Worm (Caenorhabditis elegans): ENCODE measurements around the gene W05H7.1.

Gene W05H7.1

ce11 chrX:1494256-1494655, 43.7 kb downstream of the W05H7.1 start, which contains the start of gene F09E10.5:
TSS of gene F09E10.5 (minus strand) at chrX:1494356.
- no peak for TF ChIP-seq jun-1 (tag; optimal IDR thresholded peaks at IDR 0.05)
- TF ChIP-seq lin-35 (GFP tag; optimal IDR thresholded peaks at IDR 0.05) = no peak
- no peak for TF ChIP-seq hpl-2 (GFP tag; optimal IDR thresholded peaks at IDR 0.05)
- TF ChIP-seq nhr-28 (tag; optimal IDR thresholded peaks at IDR 0.05) = no peak
- no peak for TF ChIP-seq ceh-88 (GFP tag; IDR thresholded peaks at IDR 0.05)
- TF ChIP-seq alr-1 (tag; optimal IDR thresholded peaks at IDR 0.05; ENCODE audit: borderline replicate concordance) = no peak
- TF ChIP-seq ets-5 (GFP tag; IDR thresholded peaks at IDR 0.05) = no peak
- no peak for TF ChIP-seq isw-1 (GFP tag; IDR thresholded peaks at IDR 0.05)
- TF ChIP-seq snu-23 (GFP tag; optimal IDR thresholded peaks at IDR 0.05) = no peak
- no peak for TF ChIP-seq efl-1 (optimal IDR thresholded peaks at IDR 0.05)
- no peak for TF ChIP-seq efl-1 (GFP tag; optimal IDR thresholded peaks at IDR 0.05 in 1 of 2)
- TF ChIP-seq lin-39 (tag; optimal IDR thresholded peaks at IDR 0.05) = no peak
- TF ChIP-seq blmp-1 (tag; optimal IDR thresholded peaks at IDR 0.05) = no peak

- TF ChIP-seq zip-4 (GFP tag; optimal IDR thresholded peaks at IDR 0.05) = no peak
- no peak for TF ChIP-seq snu-23 (GFP tag; optimal IDR thresholded peaks at IDR 0.05)
- no peak for TF ChIP-seq lin-39 (tag; optimal IDR thresholded peaks at IDR 0.05)
- TF ChIP-seq lin-35 (GFP tag; optimal IDR thresholded peaks at IDR 0.05) = no peak
- no peak for TF ChIP-seq efl-3 (GFP tag; optimal IDR thresholded peaks at IDR 0.05)
- no peak for TF ChIP-seq C04F5.9 (tag; optimal IDR thresholded peaks at IDR 0.05)
Measured at ce11 chrX:1495980-1496379, 45.4 kb downstream of the W05H7.1 start.

- no peak for TF ChIP-seq nhr-20 (tag; optimal IDR thresholded peaks at IDR 0.05)
- TF ChIP-seq lin-14 (GFP tag; optimal IDR thresholded peaks at IDR 0.05) = no peak
- TF ChIP-seq ceh-88 (GFP tag; IDR thresholded peaks at IDR 0.05) = no peak
- no peak for TF ChIP-seq ceh-8 (GFP tag; optimal IDR thresholded peaks at IDR 0.05)
- TF ChIP-seq ces-1 (GFP tag; optimal IDR thresholded peaks at IDR 0.05) = no peak
- no peak for TF ChIP-seq unc-86 (tag; optimal IDR thresholded peaks at IDR 0.05)
- no peak for TF ChIP-seq fkh-10 (GFP tag; optimal IDR thresholded peaks at IDR 0.05)
- no peak for TF ChIP-seq C34B4.2 (tag; optimal IDR thresholded peaks at IDR 0.05)
- TF ChIP-seq nhr-19 (GFP tag; conservative IDR thresholded peaks at IDR 0.05) = no peak
- TF ChIP-seq unc-130 (tag; optimal IDR thresholded peaks at IDR 0.05) = no peak
- no peak for TF ChIP-seq lsy-2 (tag; optimal IDR thresholded peaks at IDR 0.05)
- TF ChIP-seq ceh-82 (tag; optimal IDR thresholded peaks at IDR 0.05) = no peak
Measured at ce11 chrX:1497581-1497980, 47.0 kb downstream of the W05H7.1 start, which contains the start of gene F09E10.6. TSS of gene F09E10.6 (minus strand) at chrX:1497681.

ce11 chrX:1499499-1499898, 48.9 kb downstream of the W05H7.1 start:
- TF ChIP-seq egl-13 (tag; optimal IDR thresholded peaks at IDR 0.05) = no peak
- TF ChIP-seq zip-4 (GFP tag; optimal IDR thresholded peaks at IDR 0.05) = no peak
- TF ChIP-seq snu-23 (GFP tag; optimal IDR thresholded peaks at IDR 0.05) = peak; percentile 8
- TF ChIP-seq ama-1 (optimal IDR thresholded peaks at IDR 0.05) = no peak
- TF ChIP-seq unc-30 (tag; optimal IDR thresholded peaks at IDR 0.05) = no peak
- TF ChIP-seq zag-1 (tag; optimal IDR thresholded peaks at IDR 0.05) = no peak
- TF ChIP-seq nhr-71 (tag; optimal IDR thresholded peaks at IDR 0.05) = no peak
- TF ChIP-seq lin-15B (tag; optimal IDR thresholded peaks at IDR 0.05) = no peak
- TF ChIP-seq alr-1 (tag; optimal IDR thresholded peaks at IDR 0.05; ENCODE audit: borderline replicate concordance) = no peak
- peak; percentile 94 for TF ChIP-seq blmp-1 (tag; optimal IDR thresholded peaks at IDR 0.05)
- TF ChIP-seq unc-98 (GFP tag; IDR thresholded peaks at IDR 0.05) = no peak
- TF ChIP-seq isw-1 (GFP tag; IDR thresholded peaks at IDR 0.05) = no peak
- no peak for TF ChIP-seq nhr-76 (tag; optimal IDR thresholded peaks at IDR 0.05)
- no peak for TF ChIP-seq swsn-7 (tag; optimal IDR thresholded peaks at IDR 0.05)
- no peak for TF ChIP-seq tlp-1 (tag; optimal IDR thresholded peaks at IDR 0.05)
- TF ChIP-seq ceh-90 (tag; optimal IDR thresholded peaks at IDR 0.05) = no peak
- no peak for TF ChIP-seq jun-1 (tag; optimal IDR thresholded peaks at IDR 0.05)
- no peak for TF ChIP-seq mdl-1 (tag; optimal IDR thresholded peaks at IDR 0.05)
- TF ChIP-seq hpl-2 (GFP tag; optimal IDR thresholded peaks at IDR 0.05) = no peak
- peak; percentile 53 for TF ChIP-seq F16B12.6 (tag; optimal IDR thresholded peaks at IDR 0.05)
- no peak for TF ChIP-seq mab-9 (GFP tag; IDR thresholded peaks at IDR 0.05)
- TF ChIP-seq rnt-1 (tag; optimal IDR thresholded peaks at IDR 0.05) = peak; percentile 30

Data from whole organism, L1 larva.